Fruit fly (Drosophila melanogaster) whole organism, embryonic: ENCODE results near the gene Acbp6.

ENCODE experiments used
- CG10431 ChIP-seq: fragments of 200-800 bp; sonication (Bioruptor generic); optimal IDR thresholded peaks from 3 replicates; lab custom pipeline; 2018; ENCODE audit warnings: missing biosample characterization, mild to moderate bottlenecking, missing genetic modification characterization
- CG10462 ChIP-seq: fragments of 200-800 bp; sonication (Bioruptor generic); optimal IDR thresholded peaks from 2 replicates; lab custom pipeline; 2016; ENCODE audit warnings: missing biosample characterization, missing genetic modification characterization
- CG12299 ChIP-seq: fragments of 200-800 bp; sonication (Bioruptor generic); optimal IDR thresholded peaks from 2 replicates; lab custom pipeline; 2018; ENCODE audit warnings: missing biosample characterization, mild to moderate bottlenecking, missing genetic modification characterization
- CG1529 ChIP-seq: fragments of 200-800 bp; sonication (Bioruptor generic); optimal IDR thresholded peaks from 3 replicates; lab custom pipeline; 2018; ENCODE audit warnings: missing biosample characterization, missing genetic modification characterization
- CG15601 ChIP-seq: fragments of 200-800 bp; sonication (Bioruptor generic); optimal IDR thresholded peaks from 3 replicates; lab custom pipeline; 2019; ENCODE audit warnings: missing biosample characterization, mild to moderate bottlenecking, missing genetic modification characterization, moderate library complexity
- CG16813 ChIP-seq: fragments of 200-800 bp; sonication (Bioruptor generic); IDR thresholded peaks from 3 replicates; pipeline ENCODE4 v1.3.6; 2022; ENCODE audit warnings: missing biosample characterization, missing genetic modification characterization; ENCODE audit not compliant: partially characterized antibody
- CG16815 ChIP-seq: fragments of 200-800 bp; sonication (Bioruptor generic); optimal IDR thresholded peaks from 3 replicates; lab custom pipeline; 2017; ENCODE audit warnings: missing biosample characterization, mild to moderate bottlenecking, missing genetic modification characterization
- CG17328 ChIP-seq: fragments of 200-800 bp; sonication (Bioruptor generic); IDR thresholded peaks from 2 replicates; pipeline ENCODE4 v1.3.6; 2022; ENCODE audit warnings: missing biosample characterization, missing genetic modification characterization
- CG17612 ChIP-seq: fragments of 200-800 bp; sonication (Bioruptor generic); IDR thresholded peaks from 2 replicates; pipeline ENCODE4 v1.3.6; 2022; ENCODE audit warnings: missing biosample characterization, missing genetic modification characterization
- CG3065 ChIP-seq: fragments of 200-800 bp; sonication (Bioruptor generic); optimal IDR thresholded peaks from 2 replicates; lab custom pipeline; 2016; ENCODE audit warnings: missing biosample characterization, missing genetic modification characterization
- CG34376 ChIP-seq: fragments of 200-800 bp; sonication (Bioruptor generic); optimal IDR thresholded peaks from 2 replicates; lab custom pipeline; 2018; ENCODE audit warnings: missing biosample characterization, mild to moderate bottlenecking, missing genetic modification characterization
- CG34422 ChIP-seq: fragments of 200-800 bp; sonication (Bioruptor generic); IDR thresholded peaks from 3 replicates; pipeline ENCODE4 v1.3.6; 2022; ENCODE audit warnings: missing biosample characterization, missing genetic modification characterization
- CG3726 ChIP-seq: fragments of 200-800 bp; sonication (Bioruptor generic); IDR thresholded peaks from 3 replicates; pipeline ENCODE4, ENCODE4 v1.3.6; 2022; ENCODE audit warnings: missing biosample characterization, missing genetic modification characterization
- CG3847 ChIP-seq: fragments of 200-800 bp; sonication (Bioruptor generic); IDR thresholded peaks from 2 replicates; pipeline ENCODE4 v1.3.6; 2022; ENCODE audit warnings: missing biosample characterization, missing genetic modification characterization
- CG5953 ChIP-seq: fragments of 200-800 bp; sonication (Bioruptor generic); IDR thresholded peaks from 2 replicates; pipeline ENCODE4 v1.3.6; 2022; ENCODE audit warnings: missing biosample characterization, missing genetic modification characterization
- CG6175 ChIP-seq: fragments of 200-800 bp; sonication (Bioruptor generic); IDR thresholded peaks from 3 replicates; pipeline ENCODE4 v1.3.6; 2022; ENCODE audit warnings: missing biosample characterization, missing genetic modification characterization
- CG6254 ChIP-seq: fragments of 200-800 bp; sonication (Bioruptor generic); optimal IDR thresholded peaks from 3 replicates; lab custom pipeline; 2017; ENCODE audit warnings: mild to moderate bottlenecking, missing biosample characterization, missing genetic modification reagents, missing genetic modification characterization
- CG7357 ChIP-seq: fragments of 200-800 bp; sonication (Bioruptor generic); IDR thresholded peaks from 3 replicates; pipeline ENCODE4 v1.3.6; 2022; ENCODE audit warnings: missing biosample characterization, missing genetic modification characterization
- CG9437 ChIP-seq: fragments of 200-800 bp; sonication (Bioruptor generic); optimal IDR thresholded peaks from 2 replicates; lab custom pipeline; 2018; ENCODE audit warnings: missing biosample characterization, mild to moderate bottlenecking, missing genetic modification characterization
- CG9817 ChIP-seq: fragments of 200-800 bp; sonication (Bioruptor generic); optimal IDR thresholded peaks from 2 replicates; lab custom pipeline; 2018; ENCODE audit warnings: missing biosample characterization, mild to moderate bottlenecking, missing genetic modification characterization, moderate library complexity
- D ChIP-seq, 2 experiments: fragments of 200-800 bp in 1 of 2; fragments of >200 bp in 1 of 2; sonication (Bioruptor generic) in 1 of 2; optimal IDR thresholded peaks; 2 replicates in 1 of 2; 3 replicates in 1 of 2; lab custom pipeline; 2017; ENCODE audit warnings: mild to moderate bottlenecking in 1 of 2, missing biosample characterization in 1 of 2, missing genetic modification characterization in 1 of 2, missing genetic modification reagents in 1 of 2
- Dfd ChIP-seq, 2 experiments: fragments of >200 bp; optimal IDR thresholded peaks; 2 replicates each; lab custom pipeline; 2017; ENCODE audit warnings: missing biosample characterization in 2 of 2, missing genetic modification characterization in 2 of 2
- E2f2 ChIP-seq: fragments of 200-800 bp; sonication (Bioruptor generic); IDR thresholded peaks from 2 replicates; pipeline ENCODE4 v1.3.6; 2022; ENCODE audit warnings: missing biosample characterization, missing genetic modification characterization
- Ets65A ChIP-seq: fragments of 200-800 bp; sonication (Bioruptor generic); peaks from one replicate; lab custom pipeline; 2016; ENCODE audit warnings: missing biosample characterization, missing genetic modification characterization
- HLH4C ChIP-seq: fragments of 200-800 bp; sonication (Bioruptor generic); IDR thresholded peaks from 3 replicates; pipeline ENCODE4 v1.3.6; 2022; ENCODE audit warnings: missing biosample characterization, missing genetic modification characterization; ENCODE audit not compliant: partially characterized antibody
- HLH54F ChIP-seq: fragments of 200-800 bp; sonication (Bioruptor generic); optimal IDR thresholded peaks from 3 replicates; lab custom pipeline; 2016; ENCODE audit warnings: missing biosample characterization, missing genetic modification characterization
- Hr51 ChIP-seq, 2 experiments: fragments of 200-800 bp; sonication (Bioruptor generic); optimal IDR thresholded peaks; 2 replicates in 1 of 2; 3 replicates in 1 of 2; lab custom pipeline; 2016 to 2018; ENCODE audit warnings: missing biosample characterization in 2 of 2, missing genetic modification characterization in 2 of 2, mild to moderate bottlenecking in 1 of 2, moderate library complexity in 1 of 2
- Optix ChIP-seq: fragments of 200-800 bp; sonication (Bioruptor generic); IDR thresholded peaks from 3 replicates; pipeline ENCODE4 v1.3.6; 2022; ENCODE audit warnings: missing biosample characterization, missing genetic modification characterization
- Tbp ChIP-seq: fragments of >200 bp; optimal IDR thresholded peaks from 2 replicates; lab custom pipeline; 2018; ENCODE audit warnings: missing biosample characterization, missing genetic modification characterization
- Xbp1 ChIP-seq: fragments of 200-800 bp; sonication (Bioruptor generic); optimal IDR thresholded peaks from 3 replicates; lab custom pipeline; 2016; ENCODE audit warnings: missing biosample characterization, mild to moderate bottlenecking, missing genetic modification characterization
- cad ChIP-seq: fragments of >200 bp; optimal IDR thresholded peaks from 2 replicates; lab custom pipeline; 2017; ENCODE audit warnings: missing biosample characterization, missing genetic modification characterization
- cas ChIP-seq: fragments of 200-800 bp; sonication (Bioruptor generic); IDR thresholded peaks from 2 replicates; pipeline ENCODE4 v1.3.6; 2022; ENCODE audit warnings: missing biosample characterization, missing genetic modification characterization
- cato ChIP-seq: fragments of 200-800 bp; sonication (Bioruptor generic); optimal IDR thresholded peaks from 2 replicates; lab custom pipeline; 2016; ENCODE audit warnings: missing biosample characterization, missing genetic modification characterization, borderline replicate concordance
- croc ChIP-seq: fragments of 200-800 bp; sonication (Bioruptor generic); conservative IDR thresholded peaks from 3 replicates; pipeline ENCODE4 v1.3.6; 2022; ENCODE audit warnings: missing biosample characterization, missing genetic modification characterization
- danr ChIP-seq: fragments of 200-800 bp; sonication (Bioruptor generic); IDR thresholded peaks from 2 replicates; pipeline ENCODE4 v1.3.6; 2022; ENCODE audit warnings: missing biosample characterization, missing genetic modification characterization
- eve ChIP-seq, 2 experiments: fragments of >200 bp; optimal IDR thresholded peaks; 2 replicates each; lab custom pipeline; 2017; ENCODE audit warnings: missing biosample characterization in 2 of 2, missing genetic modification characterization in 2 of 2
- hbn ChIP-seq: fragments of 200-800 bp; sonication (Bioruptor generic); IDR thresholded peaks from 2 replicates; pipeline ENCODE4 v1.3.6; 2022; ENCODE audit warnings: missing biosample characterization, missing genetic modification characterization; ENCODE audit not compliant: partially characterized antibody
- inv ChIP-seq: fragments of 200-800 bp; sonication (Bioruptor generic); IDR thresholded peaks from 2 replicates; pipeline ENCODE4 v1.3.6; 2022; ENCODE audit warnings: missing biosample characterization, missing genetic modification characterization; ENCODE audit not compliant: partially characterized antibody
- jumu ChIP-seq: fragments of 200-800 bp; sonication (Bioruptor generic); optimal IDR thresholded peaks from 3 replicates; lab custom pipeline; 2016; ENCODE audit warnings: missing biosample characterization, missing genetic modification characterization
- lmd ChIP-seq: fragments of 200-800 bp; sonication (Bioruptor generic); IDR thresholded peaks from 2 replicates; pipeline ENCODE4 v1.3.6; 2022; ENCODE audit warnings: missing biosample characterization, missing genetic modification characterization
- mam ChIP-seq: fragments of 200-800 bp; sonication (Bioruptor generic); optimal IDR thresholded peaks from 3 replicates; lab custom pipeline; 2016; ENCODE audit warnings: missing biosample characterization, missing genetic modification characterization
- mld ChIP-seq: fragments of 200-800 bp; sonication (Bioruptor generic); IDR thresholded peaks from 3 replicates; pipeline ENCODE4 v1.3.6; 2022; ENCODE audit warnings: missing biosample characterization, missing genetic modification characterization; ENCODE audit not compliant: partially characterized antibody
- nau ChIP-seq: fragments of 200-800 bp; sonication (Bioruptor generic); optimal IDR thresholded peaks from 3 replicates; lab custom pipeline; 2017; ENCODE audit warnings: missing biosample characterization, mild to moderate bottlenecking, missing genetic modification characterization, missing genetic modification reagents
- pfk ChIP-seq: fragments of 200-800 bp; sonication (Bioruptor generic); optimal IDR thresholded peaks from 2 replicates; lab custom pipeline; 2018; ENCODE audit warnings: missing biosample characterization, mild to moderate bottlenecking, missing genetic modification characterization, moderate library complexity
- pho ChIP-seq: fragments of 200-800 bp; sonication (Bioruptor generic); optimal IDR thresholded peaks from 2 replicates; lab custom pipeline; 2016; ENCODE audit warnings: missing biosample characterization, missing genetic modification characterization
- tin ChIP-seq: fragments of 200-800 bp; sonication (Bioruptor generic); optimal IDR thresholded peaks from 3 replicates; lab custom pipeline; 2016; ENCODE audit warnings: missing biosample characterization, missing genetic modification characterization
- tup ChIP-seq: fragments of 200-800 bp; sonication (Bioruptor generic); optimal IDR thresholded peaks from 2 replicates; lab custom pipeline; 2016; ENCODE audit warnings: missing biosample characterization, mild to moderate bottlenecking, missing genetic modification characterization, moderate library complexity
- wek ChIP-seq: fragments of 200-800 bp; sonication (Bioruptor generic); optimal IDR thresholded peaks from 3 replicates; lab custom pipeline; 2018; ENCODE audit warnings: missing biosample characterization, mild to moderate bottlenecking, missing genetic modification characterization, moderate library complexity
- zen2 ChIP-seq: fragments of 200-800 bp; sonication (Bioruptor generic); IDR thresholded peaks from 3 replicates; pipeline ENCODE4 v1.3.6; 2022; ENCODE audit warnings: missing biosample characterization, missing genetic modification characterization; ENCODE audit not compliant: partially characterized antibody
- zf30C ChIP-seq: fragments of 200-800 bp; sonication (Bioruptor generic); optimal IDR thresholded peaks from 3 replicates; lab custom pipeline; 2018; ENCODE audit warnings: missing biosample characterization, mild to moderate bottlenecking, missing genetic modification characterization

Gene Acbp6

dm6 chr3L:7090764-7091163 lies 37.9 kb upstream of the Acbp6 start (continued):
- TF ChIP-seq CG1529 (GFP tag; lab: Kevin White, UChicago) (no peak), cato (GFP tag; lab: Kevin White, UChicago) (no peak), pho (GFP tag; lab: Kevin White, UChicago) (no peak), CG16813 (no peak), CG6175 (peak; percentile 37; the same call in 1 of the 3 replicates), mld (GFP tag; lab: Robert Waterston, UW) (no peak), Ets65A (peak; percentile 39), Hr51 (GFP tag; optimal IDR thresholded peaks at IDR 0.05; lab: Kevin White, UChicago) (peak in 1 of 2 experiments; percentile 74), nau (peak; percentile 63), cad (no peak), E2f2 (GFP tag; lab: Robert Waterston, UW) (peak; percentile 34; the same call in 1 of the 2 replicates), inv (GFP tag; lab: Robert Waterston, UW) (no peak), CG3726 (GFP tag; lab: Robert Waterston, UW) (peak; percentile 80), CG3065 (GFP tag; lab: Kevin White, UChicago) (no peak), CG16815 (GFP tag; lab: Kevin White, UChicago) (no peak), eve (GFP tag; optimal IDR thresholded peaks at IDR 0.05; lab: Kevin White, UChicago) (peak in 1 of 2 experiments; percentile 81), zf30C (GFP tag; lab: Kevin White, UChicago) (no peak), tin (peak; percentile 56), tup (GFP tag; lab: Kevin White, UChicago) (no peak), Dfd (GFP tag; optimal IDR thresholded peaks at IDR 0.05; lab: Kevin White, UChicago) (no peak), Tbp (GFP tag; lab: Kevin White, UChicago) (no peak), Optix (GFP tag; lab: Robert Waterston, UW) (peak; percentile 56; the same call in 2 of the 3 replicates), CG10462 (GFP tag; lab: Kevin White, UChicago) (no peak), HLH54F (GFP tag; lab: Kevin White, UChicago) (no peak), CG10431 (GFP tag; lab: Kevin White, UChicago) (no peak), CG5953 (GFP tag; lab: Robert Waterston, UW) (peak; percentile 44; the same call in 1 of the 2 replicates), Xbp1 (GFP tag; lab: Kevin White, UChicago) (peak; percentile 59), pfk (GFP tag; lab: Kevin White, UChicago) (no peak), CG34422 (GFP tag; lab: Robert Waterston, UW) (peak; percentile 75; the same call in 2 of the 3 replicates), croc (GFP tag; lab: Robert Waterston, UW) (peak; percentile 55), hbn (GFP tag; lab: Robert Waterston, UW) (no peak), CG6254 (GFP tag; lab: Kevin White, UChicago) (no peak), D (optimal IDR thresholded peaks at IDR 0.05; lab: Kevin White, UChicago) (no peak), D (GFP tag; optimal IDR thresholded peaks at IDR 0.05; lab: Kevin White, UChicago) (peak; percentile 37), CG9437 (GFP tag; lab: Kevin White, UChicago) (peak; percentile 14), CG9817 (tag; lab: Kevin White, UChicago) (peak; percentile 22), CG34376 (GFP tag; lab: Kevin White, UChicago) (no peak), jumu (GFP tag; lab: Kevin White, UChicago) (peak; percentile 21), CG3847 (GFP tag; lab: Robert Waterston, UW) (no peak), lmd (peak; percentile 78), cas (GFP tag; lab: Robert Waterston, UW) (no peak), CG15601 (tag; lab: Kevin White, UChicago) (no peak), danr (GFP tag; lab: Robert Waterston, UW) (0 out of 2 replicates have a peak, but pooled peaks have one; percentile 26), wek (GFP tag; lab: Kevin White, UChicago) (no peak), mam (GFP tag; lab: Kevin White, UChicago) (peak; percentile 64), zen2 (GFP tag; lab: Robert Waterston, UW) (no peak), CG7357 (GFP tag; lab: Robert Waterston, UW) (peak; percentile 65; the same call in 2 of the 3 replicates), HLH4C (GFP tag; lab: Robert Waterston, UW) (no peak), CG12299 (tag; lab: Kevin White, UChicago) (no peak), CG17612 (GFP tag; lab: Robert Waterston, UW) (no peak), CG17328 (GFP tag; lab: Robert Waterston, UW) (peak; percentile 69)
